Worm (Caenorhabditis elegans) whole organism, midembryonic: ENCODE measurements around the gene copb-1.

Experiments
- T22C8.4 ChIP-seq: fragments of 200-800 bp; sonication (Bioruptor generic); IDR thresholded peaks from 2 replicates; pipeline ENCODE4 v1.3.6; 2022; ENCODE audit warnings: missing genetic modification characterization, missing compliant biosample characterization
- cog-1 ChIP-seq: sonication (generic microtip); optimal IDR thresholded peaks from 2 replicates; lab custom pipeline; 2016; ENCODE audit warnings: missing genetic modification characterization, missing compliant biosample characterization
- flt-1 ChIP-seq: fragments of 200-800 bp; sonication (Bioruptor generic); IDR thresholded peaks from 2 replicates; pipeline ENCODE4 v1.3.6; 2022; ENCODE audit warnings: missing genetic modification characterization, missing compliant biosample characterization
- klf-2 ChIP-seq: fragments of 200-800 bp; sonication (Bioruptor generic); conservative IDR thresholded peaks from 2 replicates; pipeline ENCODE4 v1.3.6; 2022; ENCODE audit warnings: missing genetic modification reagents, missing genetic modification characterization, missing compliant biosample characterization
- ref-1 ChIP-seq: fragments of 200-800 bp; sonication (Bioruptor generic); conservative IDR thresholded peaks from 2 replicates; pipeline ENCODE4 v1.3.6; 2022; ENCODE audit warnings: missing genetic modification reagents, missing genetic modification characterization, missing compliant biosample characterization
- tab-1 ChIP-seq: fragments of 200-800 bp; sonication (Bioruptor generic); IDR thresholded peaks from 2 replicates; pipeline ENCODE4 v1.3.6; 2022; ENCODE audit warnings: missing genetic modification characterization, missing compliant biosample characterization
- ztf-29 ChIP-seq: fragments of 200-800 bp; sonication (Bioruptor generic); IDR thresholded peaks from 2 replicates; pipeline ENCODE4 v1.3.6; 2022; ENCODE audit warnings: missing genetic modification reagents, missing genetic modification characterization, missing compliant biosample characterization

DNA sequence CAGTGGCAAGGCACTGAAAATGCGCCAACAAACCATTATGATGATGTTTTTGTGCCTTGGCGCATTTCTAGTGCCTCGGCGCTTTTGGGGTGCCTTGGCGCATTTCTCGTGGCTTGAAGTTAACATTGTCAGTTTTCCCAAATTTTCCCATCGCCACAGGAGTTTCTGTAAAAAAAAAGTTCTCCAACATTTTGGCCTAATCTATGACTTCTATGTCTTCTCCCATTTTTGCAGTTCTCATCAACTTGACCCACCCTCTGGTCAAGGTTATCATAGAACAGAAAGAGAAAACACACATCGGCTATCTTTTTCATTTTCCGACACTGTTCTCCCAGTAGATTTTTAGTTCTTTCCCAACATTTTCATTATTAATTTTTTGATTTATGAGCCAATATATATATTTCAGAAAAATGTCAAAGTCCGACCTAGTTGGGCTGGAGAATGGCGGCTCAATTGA is 40.1 kb upstream of the copb-1 start, which contains the start of the genes B0454.26 and B0454.5:
- no peak for TF ChIP-seq klf-2 (GFP tag; lab: Robert Waterston, UW)
- TF ChIP-seq ref-1 (GFP tag; lab: Robert Waterston, UW): no peak
- no peak for TF ChIP-seq cog-1 (tag; lab: Kevin White, UChicago)
- no peak for TF ChIP-seq T22C8.4 (GFP tag; lab: Robert Waterston, UW)
- no peak for TF ChIP-seq ztf-29 (GFP tag; lab: Robert Waterston, UW)
- TF ChIP-seq flt-1 (GFP tag; lab: Robert Waterston, UW): no peak
- TF ChIP-seq tab-1: no peak
